Worm (Caenorhabditis elegans) whole organism, midembryonic: ENCODE results near the gene folr-1.
A peak's percentile ranks its signal among the peaks of the same experiment; 100 is the strongest.

Experiments
- T22C8.4 ChIP-seq: fragments of 200-800 bp; sonication (Bioruptor generic); IDR thresholded peaks from 2 replicates; pipeline ENCODE4 v1.3.6; 2022; ENCODE audit warnings: missing genetic modification characterization, missing compliant biosample characterization
- cog-1 ChIP-seq: sonication (generic microtip); optimal IDR thresholded peaks from 2 replicates; lab custom pipeline; 2016; ENCODE audit warnings: missing genetic modification characterization, missing compliant biosample characterization
- flt-1 ChIP-seq: fragments of 200-800 bp; sonication (Bioruptor generic); IDR thresholded peaks from 2 replicates; pipeline ENCODE4 v1.3.6; 2022; ENCODE audit warnings: missing genetic modification characterization, missing compliant biosample characterization
- klf-2 ChIP-seq: fragments of 200-800 bp; sonication (Bioruptor generic); conservative IDR thresholded peaks from 2 replicates; pipeline ENCODE4 v1.3.6; 2022; ENCODE audit warnings: missing genetic modification reagents, missing genetic modification characterization, missing compliant biosample characterization
- med-1 ChIP-seq: sonication (generic microtip); optimal IDR thresholded peaks from 2 replicates; lab custom pipeline; 2017; ENCODE audit warnings: missing genetic modification characterization, mild to moderate bottlenecking, missing compliant biosample characterization, antibody characterized with exemption, missing genetic modification reagents; ENCODE audit not compliant: insufficient read depth
- ref-1 ChIP-seq: fragments of 200-800 bp; sonication (Bioruptor generic); conservative IDR thresholded peaks from 2 replicates; pipeline ENCODE4 v1.3.6; 2022; ENCODE audit warnings: missing genetic modification reagents, missing genetic modification characterization, missing compliant biosample characterization
- tab-1 ChIP-seq: fragments of 200-800 bp; sonication (Bioruptor generic); IDR thresholded peaks from 2 replicates; pipeline ENCODE4 v1.3.6; 2022; ENCODE audit warnings: missing genetic modification characterization, missing compliant biosample characterization
- ztf-23 ChIP-seq: fragments of 200-800 bp; sonication (Bioruptor generic); IDR thresholded peaks from 2 replicates; pipeline ENCODE4 v1.3.6; 2022; ENCODE audit warnings: missing genetic modification reagents, missing genetic modification characterization, missing compliant biosample characterization
- ztf-29 ChIP-seq: fragments of 200-800 bp; sonication (Bioruptor generic); IDR thresholded peaks from 2 replicates; pipeline ENCODE4 v1.3.6; 2022; ENCODE audit warnings: missing genetic modification reagents, missing genetic modification characterization, missing compliant biosample characterization

folr-1 gene

DNA sequence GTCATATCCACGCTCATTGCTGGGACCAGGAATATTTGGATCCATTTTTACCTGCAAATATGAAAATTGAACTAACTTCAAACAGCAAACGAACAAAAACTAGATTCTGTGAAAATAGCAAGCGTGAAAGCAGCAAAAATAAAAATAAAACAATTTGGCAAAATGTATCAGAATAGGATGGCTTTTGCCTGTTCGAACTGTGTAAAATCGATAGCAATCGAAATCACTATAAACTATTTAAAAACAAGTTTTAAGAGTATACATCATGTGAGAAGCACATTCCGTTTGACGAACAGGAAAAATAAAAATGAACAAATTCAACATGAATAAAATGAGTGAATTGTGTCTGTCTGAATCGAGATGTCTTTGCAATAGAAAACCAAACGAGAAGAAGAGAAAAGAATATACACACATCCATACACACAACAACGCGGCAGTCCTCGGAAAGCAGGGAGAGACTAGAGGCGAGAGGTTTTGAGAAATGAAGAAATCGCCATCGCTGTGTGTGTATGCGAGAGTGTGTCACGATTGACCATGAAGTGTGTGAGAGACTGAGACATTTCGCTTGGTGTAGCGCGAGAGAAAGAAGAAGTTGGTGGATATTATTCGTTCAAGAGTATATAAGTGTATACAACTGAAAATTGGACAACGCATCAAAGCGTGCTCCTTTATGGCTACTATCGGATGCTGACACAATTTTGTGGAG lies 19.5 kb upstream of the folr-1 start, which contains the start of gene phf-34:
phf-34 (minus strand) TSS at position 51 of the 706 bp plus-strand sequence.
- TF ChIP-seq tab-1 (GFP tag; lab: Robert Waterston, UW) (no peak), cog-1 (peak; percentile 71)

ce11 chrX:9905840-9906239 lies 13.3 kb upstream of the folr-1 start, which contains the start of gene F21G4.5:
Gene F21G4.5 (plus strand): TSS chrX:9906140.
- TF ChIP-seq flt-1 (GFP tag; lab: Robert Waterston, UW) (no peak), ztf-29 (GFP tag; lab: Robert Waterston, UW) (no peak), ref-1 (GFP tag; lab: Robert Waterston, UW) (no peak), T22C8.4 (GFP tag; lab: Robert Waterston, UW) (no peak)

DNA sequence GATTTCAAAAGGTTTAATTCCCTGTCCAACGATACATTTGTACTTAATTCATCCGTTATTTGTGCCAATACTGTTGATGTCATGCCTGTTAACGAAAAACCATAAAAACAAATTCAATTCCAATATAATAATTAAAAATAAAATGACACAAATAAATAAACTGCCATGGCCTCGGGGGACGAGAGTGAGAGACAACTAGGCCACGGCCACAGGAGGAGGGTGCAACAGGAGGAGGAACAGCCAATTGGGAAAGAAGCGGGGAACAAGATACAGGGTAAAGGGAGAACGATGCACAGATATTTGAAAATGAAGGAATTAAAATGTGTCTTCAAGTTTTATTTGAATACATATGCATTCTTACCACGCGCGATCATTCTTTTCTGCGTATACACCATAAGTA lies 1.7 kb upstream of the folr-1 start, which contains the start of gene F21G4.6:
F21G4.6 (minus strand) TSS at position 87 of the 400 bp plus-strand sequence.
- no peak for TF ChIP-seq ref-1 (GFP tag; lab: Robert Waterston, UW)
- no peak for TF ChIP-seq med-1 (GFP tag; lab: Kevin White, UChicago)
- no peak for TF ChIP-seq cog-1
- no peak for TF ChIP-seq flt-1 (GFP tag; lab: Robert Waterston, UW)
- no peak for TF ChIP-seq ztf-29 (GFP tag; lab: Robert Waterston, UW)
- no peak for TF ChIP-seq T22C8.4 (GFP tag; lab: Robert Waterston, UW)
- no peak for TF ChIP-seq ztf-23
- no peak for TF ChIP-seq tab-1 (GFP tag; lab: Robert Waterston, UW)
- TF ChIP-seq klf-2, result no peak

DNA sequence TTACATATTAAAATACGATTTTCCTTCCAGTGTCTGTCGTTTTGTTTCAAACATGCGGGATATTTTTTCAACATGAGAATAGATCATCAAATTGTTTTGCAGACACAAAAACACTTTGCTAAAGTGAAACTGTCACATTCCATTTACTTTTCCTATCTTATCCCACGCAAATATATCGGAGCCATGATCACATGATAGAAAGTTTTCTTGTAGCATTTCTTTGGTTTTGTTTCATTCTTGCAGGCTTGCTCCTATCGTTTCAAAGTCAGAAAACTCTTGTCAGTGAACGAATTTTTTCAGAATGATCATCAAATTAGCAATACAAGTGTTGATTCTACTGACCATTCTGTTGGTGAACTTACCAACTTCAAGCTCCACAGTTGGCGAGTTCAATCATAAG lies 2.2 kb downstream of the folr-1 start, which contains the start of gene C17G1.2:
C17G1.2 (plus strand) TSS at position 301 of the 400 bp plus-strand sequence.
- TF ChIP-seq cog-1, result no peak
- TF ChIP-seq flt-1 (GFP tag; lab: Robert Waterston, UW), result no peak
- no peak for TF ChIP-seq ztf-23
- no peak for TF ChIP-seq klf-2
- TF ChIP-seq T22C8.4 (GFP tag; lab: Robert Waterston, UW), result no peak
- TF ChIP-seq med-1 (GFP tag; lab: Kevin White, UChicago), result no peak
- no peak for TF ChIP-seq ref-1 (GFP tag; lab: Robert Waterston, UW)
- TF ChIP-seq tab-1 (GFP tag; lab: Robert Waterston, UW), result no peak
- no peak for TF ChIP-seq ztf-29 (GFP tag; lab: Robert Waterston, UW)

DNA sequence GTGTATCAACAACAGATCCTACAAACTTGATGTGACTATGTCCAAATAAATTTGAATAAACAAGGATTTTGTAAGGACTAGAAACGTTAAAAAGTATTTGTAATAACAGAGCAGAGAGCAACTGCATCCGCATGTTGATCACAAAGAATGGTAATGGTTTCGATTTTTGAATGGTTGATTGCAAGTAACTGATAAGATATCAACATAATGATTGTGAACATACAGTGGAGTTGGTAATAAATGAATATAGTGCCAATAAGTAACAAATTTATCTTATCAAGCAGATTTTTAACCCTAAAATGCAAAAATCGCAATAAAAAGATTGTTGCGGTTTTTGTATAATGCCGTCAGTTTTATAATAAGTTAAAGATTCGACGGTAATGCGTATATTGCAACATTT lies 5.9 kb downstream of the folr-1 start, which contains the start of gene ugt-23:
ugt-23 (minus strand) TSS at position 212 of the 400 bp plus-strand sequence.
- TF ChIP-seq cog-1 (no peak), klf-2 (no peak), tab-1 (GFP tag; lab: Robert Waterston, UW) (no peak), ztf-29 (GFP tag; lab: Robert Waterston, UW) (no peak), ztf-23 (no peak), T22C8.4 (GFP tag; lab: Robert Waterston, UW) (no peak), flt-1 (GFP tag; lab: Robert Waterston, UW) (no peak), med-1 (GFP tag; lab: Kevin White, UChicago) (no peak), ref-1 (GFP tag; lab: Robert Waterston, UW) (no peak)

DNA sequence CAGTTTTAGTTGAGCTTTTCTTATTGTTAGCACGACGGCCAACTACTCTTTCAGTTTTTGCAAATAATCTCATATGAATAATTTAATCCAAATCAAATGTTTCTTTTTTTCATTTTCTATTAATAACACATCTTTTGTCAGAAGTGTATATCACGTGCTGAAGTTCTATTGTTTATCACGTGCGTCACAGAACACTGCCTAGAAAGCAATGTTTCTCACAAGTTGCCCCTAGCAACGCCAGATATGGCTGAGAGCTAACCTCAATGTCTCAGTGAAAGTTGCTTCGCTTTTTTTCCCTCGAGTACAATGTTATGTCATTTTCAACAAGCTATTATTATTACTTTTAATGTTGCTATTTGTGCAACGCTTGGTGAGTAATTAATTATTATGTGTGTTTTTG lies 8.9 kb downstream of the folr-1 start:
- TF ChIP-seq flt-1 (GFP tag; lab: Robert Waterston, UW), result no peak
- no peak for TF ChIP-seq klf-2
- no peak for TF ChIP-seq ref-1 (GFP tag; lab: Robert Waterston, UW)
- TF ChIP-seq med-1 (GFP tag; lab: Kevin White, UChicago), result no peak
- TF ChIP-seq cog-1, result no peak
- no peak for TF ChIP-seq ztf-29 (GFP tag; lab: Robert Waterston, UW)
- no peak for TF ChIP-seq ztf-23
- TF ChIP-seq T22C8.4 (GFP tag; lab: Robert Waterston, UW), result no peak
- no peak for TF ChIP-seq tab-1 (GFP tag; lab: Robert Waterston, UW)

DNA sequence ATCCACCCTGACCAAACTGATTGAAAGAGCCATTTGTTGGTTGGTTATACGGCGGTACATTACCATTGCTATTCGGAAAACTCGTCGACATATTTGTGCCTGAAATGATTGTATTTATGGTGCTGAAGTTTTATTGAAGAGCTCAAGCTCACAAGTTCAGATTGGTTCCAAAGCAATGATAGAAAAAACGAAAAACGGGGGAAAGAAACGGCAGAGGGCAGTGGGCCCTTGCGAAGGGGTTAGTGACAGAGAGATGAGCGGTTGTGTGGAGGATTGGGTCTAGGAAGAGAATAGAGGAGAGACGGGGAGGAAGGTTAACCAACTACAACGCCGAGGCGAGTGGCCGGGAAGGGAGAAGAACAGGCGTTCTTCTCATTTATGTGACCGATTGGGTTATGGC lies 12.3 kb downstream of the folr-1 start, which contains the start of gene nra-3:
nra-3 (minus strand) TSS at position 101 of the 400 bp plus-strand sequence.
- TF ChIP-seq ztf-23 (peak; percentile 54; the same call in 1 of the 2 replicates), ref-1 (GFP tag; lab: Robert Waterston, UW) (no peak), med-1 (GFP tag; lab: Kevin White, UChicago) (no peak), ztf-29 (GFP tag; lab: Robert Waterston, UW) (no peak), T22C8.4 (GFP tag; lab: Robert Waterston, UW) (no peak), klf-2 (no peak), cog-1 (no peak)

DNA sequence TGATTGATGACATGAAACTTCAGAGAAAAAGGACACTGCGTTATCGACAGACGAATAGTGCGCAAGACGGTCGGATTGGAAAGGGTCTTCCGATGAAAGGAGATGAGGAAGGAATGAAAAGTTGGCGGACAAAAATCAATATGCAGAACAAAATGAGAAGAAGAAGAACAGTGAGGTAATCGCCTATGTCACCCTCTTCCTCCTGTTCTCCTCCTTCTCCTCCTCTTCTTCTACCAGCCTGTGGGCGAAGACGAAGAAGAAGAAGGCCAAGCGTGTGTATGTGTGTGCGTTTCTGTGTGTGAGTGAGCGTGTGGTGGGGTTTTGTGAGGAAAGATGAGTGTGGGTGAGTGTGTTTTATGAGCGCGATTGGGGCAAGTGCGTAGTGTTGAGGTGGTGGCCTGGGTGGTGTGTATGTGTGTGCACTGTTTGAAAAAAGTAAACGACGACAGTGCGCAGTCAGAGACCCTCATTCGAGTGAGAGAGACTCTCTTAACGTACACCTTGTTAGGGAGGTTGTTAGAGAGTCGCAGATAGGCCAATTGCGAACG lies 13.2 kb downstream of the folr-1 start, which contains the start of gene tsp-21:
tsp-21 (plus strand) TSS at position 146 of the 548 bp plus-strand sequence.
- TF ChIP-seq ztf-29 (GFP tag; lab: Robert Waterston, UW) (no peak), cog-1 (peak; percentile 60), ref-1 (GFP tag; lab: Robert Waterston, UW) (no peak), klf-2 (no peak), tab-1 (GFP tag; lab: Robert Waterston, UW) (no peak), med-1 (GFP tag; lab: Kevin White, UChicago) (peak; percentile 24), flt-1 (GFP tag; lab: Robert Waterston, UW) (peak; percentile 79), ztf-23 (peak; percentile 64; the same call in 1 of the 2 replicates), T22C8.4 (GFP tag; lab: Robert Waterston, UW) (no peak)

DNA sequence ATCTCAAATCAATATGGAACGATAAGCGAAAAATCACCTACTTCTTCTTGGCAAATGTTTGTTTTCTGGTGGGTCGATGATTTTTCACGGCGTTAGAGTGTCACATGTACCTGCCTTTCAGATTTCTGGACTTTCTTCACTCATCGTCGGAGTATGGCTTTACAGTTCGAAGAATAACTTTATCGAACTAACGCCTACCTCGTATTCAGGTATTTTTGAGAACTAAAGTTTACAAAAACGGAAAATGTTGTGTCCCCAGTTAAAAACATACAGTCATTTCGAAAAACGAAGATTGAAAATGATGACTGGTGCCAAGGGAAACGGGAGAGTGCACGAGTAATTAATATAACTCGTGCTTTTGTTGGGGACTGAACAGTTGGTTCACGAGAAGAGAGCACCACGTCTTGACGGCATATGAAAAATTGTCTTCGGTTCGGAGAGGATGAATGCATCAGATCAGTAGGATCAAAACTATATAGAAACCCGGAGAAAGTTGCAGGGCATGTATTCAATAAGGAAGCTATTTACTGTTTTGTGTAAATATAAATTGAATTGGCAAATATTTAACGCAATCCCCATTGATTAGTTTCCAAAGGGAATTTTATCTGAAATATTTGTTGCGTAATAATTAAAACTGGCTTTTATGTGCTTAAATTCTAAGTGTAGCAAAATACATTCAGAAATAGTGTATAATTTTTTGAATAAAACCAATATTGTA lies 14.4 kb downstream of the folr-1 start:
- TF ChIP-seq flt-1 (GFP tag; lab: Robert Waterston, UW), result no peak
- no peak for TF ChIP-seq ref-1 (GFP tag; lab: Robert Waterston, UW)
- no peak for TF ChIP-seq klf-2
- TF ChIP-seq med-1 (GFP tag; lab: Kevin White, UChicago), result no peak
- TF ChIP-seq ztf-29 (GFP tag; lab: Robert Waterston, UW), result no peak
